Worm (Caenorhabditis elegans): Measurements from ENCODE around the gene gcy-14.

The gcy-14 gene

DNA sequence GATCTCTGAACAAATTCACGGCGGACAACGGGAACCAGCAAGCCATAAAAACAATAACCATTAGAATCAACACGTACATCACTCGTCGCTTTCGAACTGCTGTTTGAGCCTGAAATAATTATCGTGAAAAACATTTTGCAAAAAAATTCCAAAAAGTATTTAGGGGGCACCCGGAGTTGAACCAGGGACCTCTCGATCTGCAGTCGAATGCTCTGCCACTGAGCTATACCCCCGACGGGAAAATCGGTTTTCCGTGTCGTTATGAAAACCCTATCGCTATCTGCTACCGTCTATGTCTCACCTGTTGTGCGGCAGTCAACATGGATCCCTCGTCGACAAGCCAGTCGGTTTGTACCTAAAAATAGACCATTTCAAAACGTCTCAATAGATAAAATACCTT, 12.5 kb downstream of the gcy-14 start (continued):
- TF ChIP-seq ceh-22 (tag; optimal IDR thresholded peaks at IDR 0.05) (no peak), ztf-16 (tag; optimal IDR thresholded peaks at IDR 0.05) (peak; percentile 11), sox-2 (GFP tag; IDR thresholded peaks at IDR 0.05) (no peak), tbx-7 (tag; optimal IDR thresholded peaks at IDR 0.05) (no peak), unc-86 (tag; optimal IDR thresholded peaks at IDR 0.05) (peak; percentile 42), eyg-1 (tag; optimal IDR thresholded peaks at IDR 0.05) (no peak), C08G9.2 (tag; optimal IDR thresholded peaks at IDR 0.05) (peak; percentile 44), pax-1 (tag; optimal IDR thresholded peaks at IDR 0.05) (no peak), hlh-15 (tag; optimal IDR thresholded peaks at IDR 0.05) (no peak), ceh-31 (tag; optimal IDR thresholded peaks at IDR 0.05) (no peak), gmeb-2 (tag; optimal IDR thresholded peaks at IDR 0.05) (peak; percentile 44), ceh-24 (tag; optimal IDR thresholded peaks at IDR 0.05) (no peak), ceh-18 (tag; optimal IDR thresholded peaks at IDR 0.05) (peak; percentile 1), pat-9 (tag; optimal IDR thresholded peaks at IDR 0.05) (peak; percentile 30), sdc-2 (tag; optimal IDR thresholded peaks at IDR 0.05) (peak; percentile 6), unc-42 (tag; optimal IDR thresholded peaks at IDR 0.05) (no peak), pha-2 (tag; optimal IDR thresholded peaks at IDR 0.05) (peak; percentile 19), pros-1 (tag; optimal IDR thresholded peaks at IDR 0.05) (no peak), fkh-10 (GFP tag; optimal IDR thresholded peaks at IDR 0.05) (no peak), ceh-9 (tag; optimal IDR thresholded peaks at IDR 0.05) (no peak), fax-1 (tag; optimal IDR thresholded peaks at IDR 0.05) (peak; percentile 23), unc-55 (GFP tag; optimal IDR thresholded peaks at IDR 0.05) (no peak), K02D7.2 (tag; optimal IDR thresholded peaks at IDR 0.05) (no peak), rnt-1 (tag; optimal IDR thresholded peaks at IDR 0.05) (no peak), elt-4 (tag; optimal IDR thresholded peaks at IDR 0.05) (no peak), dmd-4 (tag; optimal IDR thresholded peaks at IDR 0.05; ENCODE audit: borderline replicate concordance) (no peak), nfya-1 (tag; optimal IDR thresholded peaks at IDR 0.05) (no peak), ttx-3 (tag; optimal IDR thresholded peaks at IDR 0.05) (no peak), lim-6 (tag; optimal IDR thresholded peaks at IDR 0.05) (no peak), pqm-1 (tag; optimal IDR thresholded peaks at IDR 0.05) (no peak), ceh-34 (tag; optimal IDR thresholded peaks at IDR 0.05) (peak; percentile 28)

DNA sequence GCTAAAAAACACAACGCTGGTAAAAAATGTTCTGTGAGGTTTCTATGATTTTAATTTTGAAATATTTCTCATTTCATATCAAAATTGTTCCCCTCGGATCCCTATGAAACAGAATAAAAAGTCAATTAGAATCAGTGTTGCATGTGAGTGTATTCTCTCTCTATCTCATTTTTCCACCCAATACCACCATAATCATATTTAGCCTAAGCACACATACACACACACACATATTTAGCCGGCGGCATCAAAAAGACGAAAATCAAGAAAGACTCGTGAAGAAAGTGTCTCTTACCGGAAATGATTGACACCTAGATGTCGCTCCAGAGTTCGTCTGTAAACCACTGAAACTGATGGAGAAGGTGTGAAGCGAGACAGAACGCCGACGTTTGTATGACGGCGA, 13.8 kb downstream of the gcy-14 start:
- TF ChIP-seq ama-1 (optimal IDR thresholded peaks at IDR 0.05) (no peak), pros-1 (tag; optimal IDR thresholded peaks at IDR 0.05) (no peak), npax-4 (tag; optimal IDR thresholded peaks at IDR 0.05) (no peak), che-1 (tag; optimal IDR thresholded peaks at IDR 0.05) (no peak), lin-11 (tag; optimal IDR thresholded peaks at IDR 0.05) (no peak), pha-4 (tag; optimal IDR thresholded peaks at IDR 0.05) (no peak), unc-42 (tag; optimal IDR thresholded peaks at IDR 0.05) (peak; percentile 84)

- TF ChIP-seq madf-2 (tag; optimal IDR thresholded peaks at IDR 0.05) = no peak
- no peak for TF ChIP-seq ttx-3 (tag; optimal IDR thresholded peaks at IDR 0.05)
- no peak for TF ChIP-seq hlh-15 (tag; optimal IDR thresholded peaks at IDR 0.05)
- no peak for TF ChIP-seq ceh-2 (tag; optimal IDR thresholded peaks at IDR 0.05)
- TF ChIP-seq unc-3 (GFP tag; conservative IDR thresholded peaks at IDR 0.05) = no peak
- TF ChIP-seq unc-3 (tag; optimal IDR thresholded peaks at IDR 0.05) = no peak
- TF ChIP-seq ceh-30 (tag; optimal IDR thresholded peaks at IDR 0.05) = no peak
- TF ChIP-seq T23F11.4 (GFP tag; optimal IDR thresholded peaks at IDR 0.05) = no peak
- TF ChIP-seq sox-2 (GFP tag; IDR thresholded peaks at IDR 0.05) = no peak
- no peak for TF ChIP-seq hlh-13 (GFP tag; optimal IDR thresholded peaks at IDR 0.05)
- no peak for TF ChIP-seq sox-4 (tag; optimal IDR thresholded peaks at IDR 0.05)
- no peak for TF ChIP-seq ceh-14 (tag; optimal IDR thresholded peaks at IDR 0.05)
- no peak for TF ChIP-seq ceh-48 (tag; optimal IDR thresholded peaks at IDR 0.05)
- TF ChIP-seq C08G9.2 (tag; optimal IDR thresholded peaks at IDR 0.05) = no peak
- TF ChIP-seq ceh-22 (tag; optimal IDR thresholded peaks at IDR 0.05) = no peak
- TF ChIP-seq pqm-1 (tag; optimal IDR thresholded peaks at IDR 0.05) = no peak
- no peak for TF ChIP-seq che-1 (tag; optimal IDR thresholded peaks at IDR 0.05)
These were observed 14.3 kb downstream of the gcy-14 start for ce11 chrV:14853739-14854138.
